Worm (Caenorhabditis elegans) whole organism, L1 larva: ENCODE results near the gene bbln-1.
A peak's percentile ranks its signal among the peaks of the same experiment; 100 is the strongest.

Experiments used
- C04F5.9 ChIP-seq: sonication (generic microtip); optimal IDR thresholded peaks from 2 replicates; lab custom pipeline; 2016; ENCODE audit warnings: missing genetic modification characterization, missing compliant biosample characterization
- F16B12.6 ChIP-seq: fragments of 150-350 bp; optimal IDR thresholded peaks from 2 replicates; lab custom pipeline; 2014; ENCODE audit warnings: missing biosample characterization, missing genetic modification characterization
- Y116A8C.19 ChIP-seq: sonication (generic microtip); optimal IDR thresholded peaks from 2 replicates; lab custom pipeline; 2016; ENCODE audit warnings: missing compliant biosample characterization, missing genetic modification characterization, borderline replicate concordance
- ama-1 ChIP-seq: fragments of 150-350 bp; optimal IDR thresholded peaks from 2 replicates; lab custom pipeline; 2014
- ceh-63 ChIP-seq: fragments of 200-800 bp; sonication (Bioruptor generic); optimal IDR thresholded peaks from 2 replicates; lab custom pipeline; 2018; ENCODE audit warnings: mild to moderate bottlenecking, missing genetic modification characterization, missing compliant biosample characterization
- ceh-8 ChIP-seq: fragments of 200-800 bp; sonication (Bioruptor generic); optimal IDR thresholded peaks from 2 replicates; lab custom pipeline; 2018; ENCODE audit warnings: mild to moderate bottlenecking, missing genetic modification characterization, moderate library complexity, missing compliant biosample characterization
- ceh-82 ChIP-seq, 3 experiments: fragments of 150-350 bp in 1 of 3; sonication (generic microtip) in 2 of 3; optimal IDR thresholded peaks; 2 replicates each; lab custom pipeline; 2014 to 2017; ENCODE audit warnings: missing biosample characterization in 3 of 3, missing genetic modification characterization in 3 of 3
- ceh-88 ChIP-seq: fragments of 200-800 bp; sonication (Bioruptor generic); IDR thresholded peaks from 2 replicates; pipeline ENCODE4 v1.3.6; 2022; ENCODE audit warnings: missing genetic modification characterization, missing compliant biosample characterization
- ceh-90 ChIP-seq: sonication (generic microtip); optimal IDR thresholded peaks from 2 replicates; lab custom pipeline; 2016; ENCODE audit warnings: missing genetic modification characterization, missing compliant biosample characterization
- ces-1 ChIP-seq: fragments of 150-350 bp; optimal IDR thresholded peaks from 2 replicates; lab custom pipeline; 2014; ENCODE audit warnings: missing biosample characterization, missing genetic modification reagents, missing genetic modification characterization
- dsc-1 ChIP-seq: sonication (generic microtip); optimal IDR thresholded peaks from 2 replicates; lab custom pipeline; 2016; ENCODE audit warnings: mild to moderate bottlenecking, missing genetic modification characterization, missing compliant biosample characterization
- efl-3 ChIP-seq: fragments of 200-800 bp; sonication (Bioruptor generic); optimal IDR thresholded peaks from 2 replicates; lab custom pipeline; 2018; ENCODE audit warnings: mild to moderate bottlenecking, missing genetic modification characterization, missing compliant biosample characterization
- egl-27 ChIP-seq, 2 experiments: fragments of 150-350 bp in 1 of 2; sonication (generic microtip); optimal IDR thresholded peaks; 3 replicates each; lab custom pipeline; 2017 to 2018; ENCODE audit warnings: missing biosample characterization in 2 of 2, missing genetic modification characterization in 2 of 2, missing genetic modification reagents in 2 of 2
- elt-2 ChIP-seq: sonication (generic microtip); optimal IDR thresholded peaks from 2 replicates; lab custom pipeline; 2016; ENCODE audit warnings: missing genetic modification characterization, mild to moderate bottlenecking, inconsistent platforms, missing compliant biosample characterization, missing genetic modification reagents
- ets-5 ChIP-seq: fragments of 200-800 bp; sonication (Bioruptor generic); IDR thresholded peaks from 2 replicates; pipeline ENCODE4 v1.3.6; 2022; ENCODE audit warnings: missing genetic modification characterization, missing compliant biosample characterization
- fkh-10 ChIP-seq: sonication (generic microtip); optimal IDR thresholded peaks from 2 replicates; lab custom pipeline; 2017; ENCODE audit warnings: missing biosample characterization, missing genetic modification reagents, missing genetic modification characterization
- fkh-8 ChIP-seq: sonication (generic microtip); optimal IDR thresholded peaks from 2 replicates; lab custom pipeline; 2016; ENCODE audit warnings: mild to moderate bottlenecking, missing genetic modification characterization, missing compliant biosample characterization
- grh-1 ChIP-seq: fragments of 200-800 bp; sonication (Bioruptor generic); IDR thresholded peaks from 2 replicates; pipeline ENCODE4 v1.3.6; 2022; ENCODE audit warnings: missing genetic modification reagents, missing genetic modification characterization, missing compliant biosample characterization
- hlh-17 ChIP-seq: fragments of 200-800 bp; sonication (Bioruptor generic); optimal IDR thresholded peaks from 2 replicates; lab custom pipeline; 2018; ENCODE audit warnings: missing genetic modification characterization, mild to moderate bottlenecking, missing compliant biosample characterization, moderate library complexity, borderline replicate concordance
- hlh-4 ChIP-seq: sonication (generic microtip); optimal IDR thresholded peaks from 2 replicates; lab custom pipeline; 2016; ENCODE audit warnings: mild to moderate bottlenecking, missing genetic modification characterization, missing compliant biosample characterization
- hpl-2 ChIP-seq: fragments of 150-350 bp; optimal IDR thresholded peaks from 2 replicates; lab custom pipeline; 2014; ENCODE audit warnings: missing biosample characterization, missing genetic modification reagents, missing genetic modification characterization
- isw-1 ChIP-seq: fragments of 200-800 bp; sonication (Bioruptor generic); IDR thresholded peaks from 2 replicates; pipeline ENCODE4 v1.3.6; 2022; ENCODE audit warnings: missing genetic modification characterization, missing compliant biosample characterization
- jun-1 ChIP-seq: fragments of 150-350 bp; optimal IDR thresholded peaks from 2 replicates; lab custom pipeline; 2014; ENCODE audit warnings: missing biosample characterization, missing genetic modification reagents, missing genetic modification characterization
- lin-13 ChIP-seq: fragments of 150-350 bp; optimal IDR thresholded peaks from 2 replicates; lab custom pipeline; 2014; ENCODE audit warnings: missing biosample characterization, missing genetic modification reagents, missing genetic modification characterization
- lin-14 ChIP-seq: fragments of 200-800 bp; sonication (Bioruptor generic); optimal IDR thresholded peaks from 2 replicates; lab custom pipeline; 2018; ENCODE audit warnings: mild to moderate bottlenecking, missing genetic modification characterization, moderate library complexity, missing compliant biosample characterization
- lin-15B ChIP-seq: fragments of 150-350 bp; sonication (generic microtip); optimal IDR thresholded peaks from 3 replicates; lab custom pipeline; 2014; ENCODE audit warnings: missing biosample characterization, missing genetic modification characterization
- lin-35 ChIP-seq, 2 experiments: fragments of 150-350 bp; optimal IDR thresholded peaks; 2 replicates each; lab custom pipeline; 2014; ENCODE audit warnings: missing biosample characterization in 2 of 2, missing genetic modification characterization in 2 of 2, missing genetic modification reagents in 2 of 2
- lir-3 ChIP-seq: sonication (generic microtip); optimal IDR thresholded peaks from 2 replicates; lab custom pipeline; 2016; ENCODE audit warnings: mild to moderate bottlenecking, missing genetic modification characterization, moderate library complexity, missing compliant biosample characterization; ENCODE audit not compliant: poor library complexity
- lsy-2 ChIP-seq, 2 experiments: fragments of 150-350 bp; optimal IDR thresholded peaks; 2 replicates each; lab custom pipeline; 2014; ENCODE audit warnings: missing biosample characterization in 2 of 2, missing genetic modification characterization in 2 of 2
- mab-9 ChIP-seq: fragments of 200-800 bp; sonication (Bioruptor generic); IDR thresholded peaks from 2 replicates; pipeline ENCODE4 v1.3.6; 2022; ENCODE audit warnings: missing genetic modification reagents, missing genetic modification characterization, missing compliant biosample characterization
- mep-1 ChIP-seq: fragments of 150-350 bp; optimal IDR thresholded peaks from 2 replicates; lab custom pipeline; 2014; ENCODE audit warnings: missing biosample characterization, missing genetic modification characterization
- nhr-12 ChIP-seq: sonication (generic microtip); optimal IDR thresholded peaks from 2 replicates; lab custom pipeline; 2017; ENCODE audit warnings: missing biosample characterization, missing genetic modification characterization
- nhr-28 ChIP-seq: fragments of 150-350 bp; optimal IDR thresholded peaks from 2 replicates; lab custom pipeline; 2014; ENCODE audit warnings: missing biosample characterization, missing genetic modification characterization
- nhr-71 ChIP-seq: sonication (generic microtip); optimal IDR thresholded peaks from 2 replicates; lab custom pipeline; 2016; ENCODE audit warnings: mild to moderate bottlenecking, missing genetic modification characterization, moderate library complexity, missing compliant biosample characterization
- nhr-77 ChIP-seq: fragments of 150-350 bp; optimal IDR thresholded peaks from 2 replicates; lab custom pipeline; 2014; ENCODE audit warnings: missing biosample characterization, missing genetic modification characterization
- nhr-85 ChIP-seq: sonication (generic microtip); peaks from one replicate; lab custom pipeline; 2016; ENCODE audit warnings: missing genetic modification characterization, inconsistent platforms, missing compliant biosample characterization
- pqm-1 ChIP-seq: sonication (generic microtip); optimal IDR thresholded peaks from 3 replicates; lab custom pipeline; 2017; ENCODE audit warnings: missing biosample characterization, missing genetic modification characterization
- rnt-1 ChIP-seq: sonication (generic microtip); optimal IDR thresholded peaks from 2 replicates; lab custom pipeline; 2016; ENCODE audit warnings: mild to moderate bottlenecking, missing genetic modification characterization, moderate library complexity, missing compliant biosample characterization
- skn-1 ChIP-seq: fragments of 150-350 bp; optimal IDR thresholded peaks from 2 replicates; lab custom pipeline; 2014; ENCODE audit warnings: missing biosample characterization, missing genetic modification characterization
- snpc-4 ChIP-seq: fragments of 150-350 bp; optimal IDR thresholded peaks from 2 replicates; lab custom pipeline; 2014; ENCODE audit warnings: missing biosample characterization, missing genetic modification characterization
- snu-23 ChIP-seq: sonication (generic microtip); optimal IDR thresholded peaks from 2 replicates; lab custom pipeline; 2016; ENCODE audit warnings: missing genetic modification characterization, missing compliant biosample characterization
- sox-4 ChIP-seq: sonication (generic microtip); optimal IDR thresholded peaks from 2 replicates; lab custom pipeline; 2016; ENCODE audit warnings: missing genetic modification characterization, missing compliant biosample characterization
- sup-37 ChIP-seq: fragments of 200-800 bp; sonication (Bioruptor generic); optimal IDR thresholded peaks from 2 replicates; lab custom pipeline; 2018; ENCODE audit warnings: mild to moderate bottlenecking, missing genetic modification characterization, missing compliant biosample characterization
- swsn-7 ChIP-seq: sonication (generic microtip); optimal IDR thresholded peaks from 2 replicates; lab custom pipeline; 2016; ENCODE audit warnings: missing genetic modification characterization, missing compliant biosample characterization
- tbx-2 ChIP-seq: sonication (generic microtip); optimal IDR thresholded peaks from 2 replicates; lab custom pipeline; 2016; ENCODE audit warnings: missing genetic modification characterization, missing compliant biosample characterization
- unc-130 ChIP-seq: fragments of 150-350 bp; optimal IDR thresholded peaks from 2 replicates; lab custom pipeline; 2017; ENCODE audit warnings: missing biosample characterization, missing genetic modification characterization, inconsistent platforms
- unc-86 ChIP-seq: sonication (generic microtip); optimal IDR thresholded peaks from 2 replicates; lab custom pipeline; 2016; ENCODE audit warnings: missing genetic modification characterization, missing compliant biosample characterization
- unc-98 ChIP-seq: fragments of 200-800 bp; sonication (Bioruptor generic); IDR thresholded peaks from 2 replicates; pipeline ENCODE4 v1.3.6; 2022; ENCODE audit warnings: missing genetic modification characterization, missing compliant biosample characterization
- xbp-1 ChIP-seq: sonication (generic microtip); optimal IDR thresholded peaks from 2 replicates; lab custom pipeline; 2016; ENCODE audit warnings: missing genetic modification characterization, missing compliant biosample characterization
- zag-1 ChIP-seq: fragments of 150-350 bp; optimal IDR thresholded peaks from 2 replicates; lab custom pipeline; 2014; ENCODE audit warnings: missing biosample characterization, missing genetic modification characterization
- zip-4 ChIP-seq: fragments of 200-800 bp; sonication (Bioruptor generic); optimal IDR thresholded peaks from 2 replicates; lab custom pipeline; 2018; ENCODE audit warnings: mild to moderate bottlenecking, missing genetic modification characterization, moderate library complexity, missing compliant biosample characterization
- ztf-4 ChIP-seq: fragments of 150-350 bp; optimal IDR thresholded peaks from 2 replicates; lab custom pipeline; 2014; ENCODE audit warnings: missing biosample characterization, missing genetic modification characterization

Gene bbln-1

DNA sequence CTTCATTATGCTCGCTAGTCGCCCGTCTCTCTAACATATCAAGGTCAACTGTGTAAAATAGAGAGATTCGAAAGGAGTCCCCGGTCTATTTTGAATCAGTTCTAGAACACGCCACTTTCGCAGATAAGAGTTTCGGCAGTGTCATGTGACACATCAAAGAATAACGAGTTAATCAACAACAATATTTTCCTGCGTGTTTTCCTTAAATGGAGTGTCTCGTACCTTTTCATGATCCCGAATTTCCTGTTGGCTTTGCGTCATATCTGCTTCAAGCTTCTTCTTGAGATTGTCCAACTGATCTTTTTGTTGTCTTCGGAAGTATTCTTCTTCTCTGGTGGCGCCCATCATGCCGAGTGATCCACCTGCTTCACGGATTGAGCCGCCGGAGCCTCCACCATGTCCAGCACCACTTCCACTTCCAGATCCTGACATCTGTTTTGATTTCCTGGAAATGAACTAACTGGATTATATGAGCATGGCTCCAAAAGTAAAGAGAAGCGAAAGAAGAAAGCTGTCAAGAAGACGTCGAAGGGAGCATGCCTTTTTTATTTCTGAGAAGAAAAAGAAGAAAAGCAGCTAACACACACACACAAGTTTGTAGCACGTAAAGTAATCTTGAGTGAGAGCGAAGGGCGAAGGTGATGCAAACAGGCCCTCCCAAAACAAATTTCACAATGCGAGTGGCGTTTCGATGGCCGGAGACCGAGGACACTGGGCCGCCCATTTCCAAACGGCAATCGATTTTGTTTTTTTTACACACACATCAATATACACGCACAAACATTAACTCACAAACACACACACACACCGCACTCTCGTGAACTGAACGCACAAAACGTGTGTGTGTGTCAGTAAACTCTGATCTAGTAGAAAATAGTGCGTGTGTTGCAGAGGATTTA, 36.9 kb downstream of the bbln-1 start (continued):
- peak; percentile 48 for TF ChIP-seq ceh-63
- no peak for TF ChIP-seq zag-1 (tag; lab: Kevin White, UChicago)
- no peak for TF ChIP-seq pqm-1 (tag; lab: Kevin White, UChicago)
- TF ChIP-seq unc-86 (tag; lab: Kevin White, UChicago): no peak
- no peak for TF ChIP-seq egl-27 (tag; optimal IDR thresholded peaks at IDR 0.05; lab: Kevin White, UChicago)
- TF ChIP-seq sup-37 (GFP tag; lab: Kevin White, UChicago): no peak
- peak; percentile 50 for TF ChIP-seq nhr-77 (tag; lab: Kevin White, UChicago)
- peak; percentile 41 for TF ChIP-seq lir-3 (tag; lab: Kevin White, UChicago)
- TF ChIP-seq skn-1 (tag; lab: Kevin White, UChicago): peak; percentile 11
- TF ChIP-seq lin-14 (GFP tag; lab: Kevin White, UChicago): peak; percentile 59
- peak; percentile 33 for TF ChIP-seq ceh-8 (GFP tag; lab: Kevin White, UChicago)
- TF ChIP-seq grh-1 (GFP tag; lab: Robert Waterston, UW): peak; percentile 55
- peak; percentile 39 for TF ChIP-seq ama-1 (lab: Kevin White, UChicago)
- TF ChIP-seq xbp-1 (tag; lab: Kevin White, UChicago): peak; percentile 1
- TF ChIP-seq ceh-90 (tag; lab: Kevin White, UChicago): no peak
- no peak for TF ChIP-seq hlh-4
- TF ChIP-seq lin-35 (GFP tag; optimal IDR thresholded peaks at IDR 0.05; lab: Kevin White, UChicago): peak in 1 of 2 experiments; percentile 58
- TF ChIP-seq jun-1 (tag; lab: Kevin White, UChicago): no peak
- no peak for TF ChIP-seq mep-1 (tag; lab: Kevin White, UChicago)
- TF ChIP-seq ceh-82 (tag; optimal IDR thresholded peaks at IDR 0.05; lab: Kevin White, UChicago): peak in 2 of 3 experiments; percentile 18 to 29
- TF ChIP-seq F16B12.6 (tag; lab: Kevin White, UChicago): no peak
- TF ChIP-seq ceh-88 (GFP tag; lab: Robert Waterston, UW): no peak
- no peak for TF ChIP-seq fkh-10 (GFP tag; lab: Kevin White, UChicago)
- peak; percentile 84 for TF ChIP-seq unc-130 (tag; lab: Kevin White, UChicago)
- peak; percentile 40 for TF ChIP-seq rnt-1 (tag; lab: Kevin White, UChicago)
- no peak for TF ChIP-seq nhr-28
- TF ChIP-seq mab-9 (GFP tag; lab: Robert Waterston, UW): no peak
- TF ChIP-seq tbx-2: no peak
- TF ChIP-seq ztf-4 (tag; lab: Kevin White, UChicago): no peak
- TF ChIP-seq lin-15B (tag; lab: Kevin White, UChicago): no peak
- no peak for TF ChIP-seq swsn-7 (tag; lab: Kevin White, UChicago)
- TF ChIP-seq nhr-71: peak; percentile 79
- peak; percentile 28 for TF ChIP-seq dsc-1 (tag; lab: Kevin White, UChicago)
- no peak for TF ChIP-seq hpl-2 (GFP tag; lab: Kevin White, UChicago)
- peak; percentile 65 for TF ChIP-seq snu-23
- TF ChIP-seq Y116A8C.19 (tag; lab: Kevin White, UChicago): no peak
- TF ChIP-seq snpc-4 (tag; lab: Kevin White, UChicago): no peak
- no peak for TF ChIP-seq ets-5
- no peak for TF ChIP-seq hlh-17 (GFP tag; lab: Kevin White, UChicago)
- peak in 1 of 2 experiments; percentile 27 for TF ChIP-seq lsy-2 (tag; optimal IDR thresholded peaks at IDR 0.05; lab: Kevin White, UChicago)
- peak; percentile 53 for TF ChIP-seq lin-13 (GFP tag; lab: Kevin White, UChicago)
- TF ChIP-seq nhr-85: peak; percentile 89
- TF ChIP-seq nhr-12 (tag; lab: Kevin White, UChicago): no peak
- no peak for TF ChIP-seq zip-4 (GFP tag; lab: Kevin White, UChicago)
- no peak for TF ChIP-seq unc-98 (GFP tag; lab: Robert Waterston, UW)
- peak; percentile 36 for TF ChIP-seq fkh-8 (tag; lab: Kevin White, UChicago)
- TF ChIP-seq ces-1: no peak
- TF ChIP-seq isw-1 (GFP tag; lab: Robert Waterston, UW): no peak
- TF ChIP-seq efl-3 (GFP tag; lab: Kevin White, UChicago): no peak
- no peak for TF ChIP-seq sox-4 (tag; lab: Kevin White, UChicago)
- no peak for TF ChIP-seq C04F5.9 (tag; lab: Kevin White, UChicago)
- peak; percentile 42 for TF ChIP-seq elt-2 (tag; lab: Kevin White, UChicago)
